Worm (Caenorhabditis elegans) whole organism, midembryonic: ENCODE results near the gene ogdh-2.

Experiments used
- T22C8.4 ChIP-seq: fragments of 200-800 bp; sonication (Bioruptor generic); IDR thresholded peaks from 2 replicates; pipeline ENCODE4 v1.3.6; 2022; ENCODE audit warnings: missing genetic modification characterization, missing compliant biosample characterization
- cog-1 ChIP-seq: sonication (generic microtip); optimal IDR thresholded peaks from 2 replicates; lab custom pipeline; 2016; ENCODE audit warnings: missing genetic modification characterization, missing compliant biosample characterization
- flt-1 ChIP-seq: fragments of 200-800 bp; sonication (Bioruptor generic); IDR thresholded peaks from 2 replicates; pipeline ENCODE4 v1.3.6; 2022; ENCODE audit warnings: missing genetic modification characterization, missing compliant biosample characterization
- klf-2 ChIP-seq: fragments of 200-800 bp; sonication (Bioruptor generic); conservative IDR thresholded peaks from 2 replicates; pipeline ENCODE4 v1.3.6; 2022; ENCODE audit warnings: missing genetic modification reagents, missing genetic modification characterization, missing compliant biosample characterization
- med-1 ChIP-seq: sonication (generic microtip); optimal IDR thresholded peaks from 2 replicates; lab custom pipeline; 2017; ENCODE audit warnings: missing genetic modification characterization, mild to moderate bottlenecking, missing compliant biosample characterization, antibody characterized with exemption, missing genetic modification reagents; ENCODE audit not compliant: insufficient read depth
- ref-1 ChIP-seq: fragments of 200-800 bp; sonication (Bioruptor generic); conservative IDR thresholded peaks from 2 replicates; pipeline ENCODE4 v1.3.6; 2022; ENCODE audit warnings: missing genetic modification reagents, missing genetic modification characterization, missing compliant biosample characterization
- tab-1 ChIP-seq: fragments of 200-800 bp; sonication (Bioruptor generic); IDR thresholded peaks from 2 replicates; pipeline ENCODE4 v1.3.6; 2022; ENCODE audit warnings: missing genetic modification characterization, missing compliant biosample characterization
- ztf-23 ChIP-seq: fragments of 200-800 bp; sonication (Bioruptor generic); IDR thresholded peaks from 2 replicates; pipeline ENCODE4 v1.3.6; 2022; ENCODE audit warnings: missing genetic modification reagents, missing genetic modification characterization, missing compliant biosample characterization
- ztf-29 ChIP-seq: fragments of 200-800 bp; sonication (Bioruptor generic); IDR thresholded peaks from 2 replicates; pipeline ENCODE4 v1.3.6; 2022; ENCODE audit warnings: missing genetic modification reagents, missing genetic modification characterization, missing compliant biosample characterization

Gene ogdh-2

DNA sequence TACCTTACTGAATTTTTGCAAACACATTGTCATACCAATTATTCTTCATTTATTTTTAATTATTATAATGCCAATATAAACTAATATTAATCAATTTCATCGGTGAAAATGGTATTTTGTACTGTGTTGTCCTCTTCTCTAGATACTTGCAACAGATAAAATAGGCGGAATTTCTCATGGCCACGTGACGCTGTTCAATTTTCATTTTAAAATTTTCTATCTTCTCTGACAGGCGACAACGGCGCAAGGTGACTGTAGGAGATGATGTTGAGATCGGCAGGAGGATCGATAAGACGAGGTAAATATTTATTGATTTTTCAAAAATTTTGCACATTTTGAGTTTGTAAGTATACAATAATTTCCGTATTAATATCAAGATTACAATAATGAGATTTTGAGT lies at the start of gene ogdh-2:
Gene ogdh-2, plus strand, starts transcription at position 233 of the 400 bp plus-strand sequence.
- TF ChIP-seq T22C8.4 (GFP tag; lab: Robert Waterston, UW): no peak
- no peak for TF ChIP-seq flt-1
- no peak for TF ChIP-seq ztf-29
- no peak for TF ChIP-seq ref-1 (GFP tag; lab: Robert Waterston, UW)
- no peak for TF ChIP-seq cog-1
- TF ChIP-seq tab-1 (GFP tag; lab: Robert Waterston, UW): no peak
- TF ChIP-seq med-1 (GFP tag; lab: Kevin White, UChicago): no peak
- TF ChIP-seq ztf-23: no peak

DNA sequence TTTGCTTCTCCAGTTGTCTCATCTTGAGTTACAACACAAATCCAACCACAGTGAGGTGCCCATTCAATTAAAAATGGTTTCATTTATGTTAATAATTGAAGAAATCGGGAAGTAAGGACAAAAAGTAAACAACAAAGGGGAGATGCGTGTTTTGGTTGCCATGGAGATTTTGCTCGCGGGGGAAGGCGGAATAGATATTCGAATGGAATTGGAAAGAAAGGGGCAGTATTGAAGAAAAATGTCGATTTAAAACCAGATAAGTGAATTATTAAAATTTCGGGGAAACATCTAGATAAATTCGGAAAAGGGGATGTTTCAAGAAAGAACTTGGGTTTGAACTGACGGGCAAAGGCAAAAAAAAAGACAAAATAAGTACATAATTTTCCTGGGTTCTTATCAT lies 43.7 kb upstream of the ogdh-2 start, which contains the start of gene che-11:
Gene che-11, minus strand, starts transcription at position 101 of the 400 bp plus-strand sequence.
- no peak for TF ChIP-seq T22C8.4 (GFP tag; lab: Robert Waterston, UW)

DNA sequence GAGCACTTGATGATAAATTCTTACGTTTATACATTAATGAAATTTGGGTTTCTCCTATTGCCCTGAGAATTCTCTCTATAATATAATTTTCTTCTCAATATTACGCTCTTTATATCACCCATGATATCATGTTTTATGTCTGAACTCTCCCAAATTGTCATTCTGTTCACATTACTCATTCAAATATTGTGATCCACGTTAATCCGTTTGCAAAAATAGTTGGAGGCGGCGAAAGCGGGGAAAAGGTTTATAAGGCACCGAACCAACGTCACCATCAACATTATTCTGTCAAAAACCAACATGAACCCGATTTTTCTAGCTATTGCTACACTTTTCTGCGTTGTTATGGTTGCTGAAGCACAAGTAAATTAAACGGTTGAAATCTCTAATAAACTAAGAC lies 41.5 kb upstream of the ogdh-2 start, which contains the start of gene C27A7.8:
Gene C27A7.8, plus strand, starts transcription at position 301 of the 400 bp plus-strand sequence.
- TF ChIP-seq ref-1 (GFP tag; lab: Robert Waterston, UW) (no peak), tab-1 (GFP tag; lab: Robert Waterston, UW) (no peak), ztf-29 (no peak), T22C8.4 (GFP tag; lab: Robert Waterston, UW) (no peak), flt-1 (no peak), klf-2 (GFP tag; lab: Robert Waterston, UW) (no peak), ztf-23 (no peak), med-1 (GFP tag; lab: Kevin White, UChicago) (no peak)

DNA sequence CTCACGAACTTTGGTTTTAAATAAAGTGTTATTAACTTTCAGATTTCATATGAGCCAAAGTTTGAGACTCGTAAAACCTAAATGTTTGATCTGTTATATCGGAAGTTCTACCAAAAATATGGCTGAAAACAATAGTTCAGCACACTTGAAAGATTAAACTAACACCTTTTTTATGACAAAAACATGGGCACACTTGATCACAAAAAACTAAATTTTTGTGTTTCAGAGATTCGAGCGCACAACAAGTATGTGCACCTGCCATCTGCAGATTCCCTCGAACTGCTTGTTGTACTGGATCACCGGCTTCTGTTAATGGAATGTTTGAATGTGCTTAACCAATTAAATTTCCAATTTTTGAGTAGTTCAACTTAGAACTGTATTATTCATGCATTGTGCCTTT lies 40.5 kb upstream of the ogdh-2 start:
- no peak for TF ChIP-seq flt-1

- no peak for TF ChIP-seq tab-1 (GFP tag; lab: Robert Waterston, UW)
Observed at ce11 chrV:12154554-12154953, 39.8 kb upstream of the ogdh-2 start, which contains the start of gene C27A7.9. C27A7.9 (minus strand) TSS chrV:12154654.

DNA sequence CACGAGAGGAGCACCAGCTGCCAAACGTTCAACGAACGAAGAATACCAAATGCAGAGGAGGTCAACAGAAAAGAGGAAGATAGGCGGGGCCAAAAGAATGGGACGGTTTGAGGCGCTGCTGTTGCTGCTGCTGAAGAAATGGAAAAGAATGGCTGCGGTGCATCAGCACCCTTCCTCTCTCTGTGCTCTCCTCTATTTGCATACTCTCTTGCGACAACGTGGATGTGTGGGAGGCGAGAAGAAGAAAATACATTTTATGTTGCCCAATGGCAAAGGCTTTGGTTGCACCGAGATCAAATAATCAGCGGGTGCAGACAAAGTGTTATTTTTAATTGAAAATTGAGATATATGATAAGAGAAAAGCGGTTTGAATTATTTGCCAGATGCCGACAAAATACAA lies 35.9 kb upstream of the ogdh-2 start:
- TF ChIP-seq med-1 (GFP tag; lab: Kevin White, UChicago): no peak
- TF ChIP-seq flt-1: no peak
- no peak for TF ChIP-seq ztf-23
- no peak for TF ChIP-seq ztf-29
- TF ChIP-seq T22C8.4 (GFP tag; lab: Robert Waterston, UW): no peak
- TF ChIP-seq tab-1 (GFP tag; lab: Robert Waterston, UW): no peak
- no peak for TF ChIP-seq ref-1 (GFP tag; lab: Robert Waterston, UW)
- TF ChIP-seq cog-1: no peak
- no peak for TF ChIP-seq klf-2 (GFP tag; lab: Robert Waterston, UW)

DNA sequence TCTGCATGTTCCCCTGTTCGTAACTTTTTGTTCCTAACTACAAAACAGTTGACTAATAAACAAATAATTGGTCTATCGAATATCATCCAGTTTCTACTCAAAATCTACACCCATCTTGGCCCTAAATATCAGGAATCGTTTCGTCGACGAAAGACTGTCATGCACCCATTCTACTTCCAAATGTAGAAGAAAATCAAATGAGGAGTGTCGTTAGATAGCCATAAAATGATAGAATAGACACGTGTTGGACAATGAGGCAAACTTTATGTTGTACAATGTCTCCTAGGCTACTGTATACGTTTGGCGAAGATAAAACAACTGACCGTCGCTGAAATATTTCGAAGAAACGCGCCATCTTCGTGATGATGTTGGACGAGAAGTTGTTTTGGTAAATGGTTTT lies 34.3 kb upstream of the ogdh-2 start:
- TF ChIP-seq flt-1 (no peak), ref-1 (GFP tag; lab: Robert Waterston, UW) (no peak), cog-1 (no peak), tab-1 (GFP tag; lab: Robert Waterston, UW) (no peak), klf-2 (GFP tag; lab: Robert Waterston, UW) (no peak), med-1 (GFP tag; lab: Kevin White, UChicago) (no peak), ztf-29 (no peak), ztf-23 (no peak), T22C8.4 (GFP tag; lab: Robert Waterston, UW) (no peak)

- TF ChIP-seq cog-1 (no peak), T22C8.4 (GFP tag; lab: Robert Waterston, UW) (no peak), med-1 (GFP tag; lab: Kevin White, UChicago) (no peak)
Observed at ce11 chrV:12161157-12161556, 33.1 kb upstream of the ogdh-2 start.

DNA sequence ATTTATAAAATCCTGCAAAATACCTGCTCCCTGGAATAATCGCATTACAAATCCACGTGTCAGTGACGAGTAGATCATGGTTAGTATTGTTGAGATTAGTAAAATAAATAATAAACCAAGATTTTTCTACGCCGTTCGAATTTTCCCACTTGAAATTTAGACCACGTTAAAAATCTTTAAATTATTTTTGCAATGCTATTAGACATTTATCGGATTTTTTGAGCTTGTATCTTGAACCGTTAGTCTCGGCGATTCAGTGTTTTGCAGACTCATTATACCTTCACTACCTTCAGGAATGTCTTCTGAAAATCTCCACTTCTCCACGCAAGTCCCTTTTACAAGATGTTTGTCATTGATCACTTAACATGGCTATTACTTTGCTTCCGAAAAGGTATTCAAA lies 32.1 kb upstream of the ogdh-2 start, which contains the start of gene C27A7.5:
Gene C27A7.5, minus strand, starts transcription at position 101 of the 400 bp plus-strand sequence.
- no peak for TF ChIP-seq T22C8.4 (GFP tag; lab: Robert Waterston, UW)
- no peak for TF ChIP-seq klf-2 (GFP tag; lab: Robert Waterston, UW)
- TF ChIP-seq ref-1 (GFP tag; lab: Robert Waterston, UW): no peak

DNA sequence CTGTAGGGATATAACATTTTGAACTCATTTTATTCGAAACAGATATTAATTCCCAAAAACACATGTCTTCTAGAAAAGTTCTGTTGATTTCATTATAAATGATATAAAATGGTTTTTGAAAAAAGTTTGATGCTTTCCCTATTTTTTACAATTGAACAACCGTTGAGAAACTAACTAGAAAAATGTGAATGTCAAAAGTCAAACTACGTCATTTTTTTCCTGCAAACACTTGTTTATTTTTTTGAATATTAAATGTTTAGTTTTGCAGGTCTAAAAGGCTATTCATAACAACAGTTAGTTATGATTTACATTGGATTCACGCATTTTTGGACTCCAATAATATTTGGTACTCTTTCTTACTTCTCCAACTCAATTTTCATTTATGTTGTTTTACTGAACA lies 31.4 kb upstream of the ogdh-2 start, which contains the start of gene srj-4:
Gene srj-4, plus strand, starts transcription at position 301 of the 400 bp plus-strand sequence.
- TF ChIP-seq klf-2 (GFP tag; lab: Robert Waterston, UW): no peak
- no peak for TF ChIP-seq T22C8.4 (GFP tag; lab: Robert Waterston, UW)
- TF ChIP-seq ztf-29: no peak
- no peak for TF ChIP-seq tab-1 (GFP tag; lab: Robert Waterston, UW)
- TF ChIP-seq ref-1 (GFP tag; lab: Robert Waterston, UW): no peak
- no peak for TF ChIP-seq flt-1
- no peak for TF ChIP-seq cog-1
- TF ChIP-seq med-1 (GFP tag; lab: Kevin White, UChicago): no peak
- TF ChIP-seq ztf-23: no peak

DNA sequence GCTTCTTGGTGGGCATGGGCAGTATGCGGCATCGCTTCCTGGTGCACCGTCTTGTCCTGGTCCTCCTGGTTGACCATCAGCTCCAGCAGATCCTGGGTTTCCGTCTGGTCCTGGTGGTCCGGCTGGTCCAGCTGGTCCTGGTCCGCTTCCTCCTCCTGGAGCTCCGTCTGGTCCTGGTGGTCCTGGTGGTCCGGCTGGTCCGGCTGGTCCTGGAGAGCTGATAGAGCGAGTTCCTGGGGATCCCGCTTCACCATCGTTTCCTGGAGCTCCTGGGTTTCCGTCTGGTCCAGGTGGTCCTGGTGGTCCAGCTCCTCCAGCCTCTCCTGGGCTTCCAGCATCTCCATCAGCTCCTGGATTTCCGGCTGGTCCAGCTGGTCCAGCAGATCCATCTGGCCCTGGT lies 27.3 kb upstream of the ogdh-2 start:
- TF ChIP-seq klf-2 (GFP tag; lab: Robert Waterston, UW) (no peak), flt-1 (no peak), ztf-23 (no peak), cog-1 (no peak), ztf-29 (no peak), T22C8.4 (GFP tag; lab: Robert Waterston, UW) (no peak), tab-1 (GFP tag; lab: Robert Waterston, UW) (no peak), med-1 (GFP tag; lab: Kevin White, UChicago) (no peak), ref-1 (GFP tag; lab: Robert Waterston, UW) (no peak)
